Worm (Caenorhabditis elegans): ENCODE results near the gene T24C2.5.
A peak's percentile ranks its signal among the peaks of the same experiment; 100 is the strongest.

T24C2.5 gene

ce11 chrX:14556403-14556802 lies 22.2 kb downstream of the T24C2.5 start:
- TF ChIP-seq mab-5 (tag; optimal IDR thresholded peaks at IDR 0.05) (no peak), ceh-82 (tag; optimal IDR thresholded peaks at IDR 0.05) (no peak), sma-9 (GFP tag; optimal IDR thresholded peaks at IDR 0.05) (peak; percentile 23), sma-9 (tag; optimal IDR thresholded peaks at IDR 0.05) (no peak)

- no peak for TF ChIP-seq lin-11 (tag; optimal IDR thresholded peaks at IDR 0.05)
- peak; percentile 42 for TF ChIP-seq C34F6.9 (tag; optimal IDR thresholded peaks at IDR 0.05)
- peak; percentile 20 to 44 for TF ChIP-seq lsy-2 (tag; optimal IDR thresholded peaks at IDR 0.05)
- TF ChIP-seq sem-4 (tag; optimal IDR thresholded peaks at IDR 0.05): peak; percentile 52
- TF ChIP-seq snpc-4 (tag; optimal IDR thresholded peaks at IDR 0.05): peak; percentile 28
- TF ChIP-seq zag-1 (tag; optimal IDR thresholded peaks at IDR 0.05): peak; percentile 70
- peak; percentile 77 for TF ChIP-seq nhr-129 (tag; optimal IDR thresholded peaks at IDR 0.05)
- peak; percentile 97 for TF ChIP-seq sma-9 (GFP tag; optimal IDR thresholded peaks at IDR 0.05)
- TF ChIP-seq sma-9 (tag; optimal IDR thresholded peaks at IDR 0.05): no peak
- TF ChIP-seq lin-13 (GFP tag; optimal IDR thresholded peaks at IDR 0.05): peak; percentile 47
- TF ChIP-seq nhr-23 (tag; optimal IDR thresholded peaks at IDR 0.05): no peak
- peak; percentile 28 for TF ChIP-seq unc-55 (GFP tag; optimal IDR thresholded peaks at IDR 0.05)
- TF ChIP-seq nhr-11 (tag; optimal IDR thresholded peaks at IDR 0.05): no peak
- TF ChIP-seq ztf-4 (tag; optimal IDR thresholded peaks at IDR 0.05): no peak
- peak; percentile 13 for TF ChIP-seq Y55F3AM.14 (GFP tag; optimal IDR thresholded peaks at IDR 0.05)
- TF ChIP-seq F13H6.1 (tag; optimal IDR thresholded peaks at IDR 0.05): peak; percentile 66
- TF ChIP-seq mdl-1 (tag; optimal IDR thresholded peaks at IDR 0.05): peak; percentile 28 to 52
Measured at ce11 chrX:14557352-14557935, 23.2 kb downstream of the T24C2.5 start.

ce11 chrX:14557936-14558554 lies 23.8 kb downstream of the T24C2.5 start, which contains the start of gene nhr-3:
TSS of gene nhr-3 (plus strand) at chrX:14558504.
- TF ChIP-seq sem-4 (tag; optimal IDR thresholded peaks at IDR 0.05) (no peak), sma-3 (GFP tag; optimal IDR thresholded peaks at IDR 0.05) (peak; percentile 60), crh-2 (tag; optimal IDR thresholded peaks at IDR 0.05) (peak; percentile 49), blmp-1 (tag; optimal IDR thresholded peaks at IDR 0.05; ENCODE audit: insufficient read depth) (peak; percentile 79), nhr-25 (tag; optimal IDR thresholded peaks at IDR 0.05) (peak; percentile 37), fos-1 (tag; optimal IDR thresholded peaks at IDR 0.05) (peak; percentile 13), nhr-23 (tag; optimal IDR thresholded peaks at IDR 0.05) (no peak), nhr-6 (tag; optimal IDR thresholded peaks at IDR 0.05) (peak; percentile 22), R02D3.7 (tag; optimal IDR thresholded peaks at IDR 0.05) (no peak), nhr-129 (tag; optimal IDR thresholded peaks at IDR 0.05) (peak; percentile 2), sma-9 (GFP tag; optimal IDR thresholded peaks at IDR 0.05) (peak; percentile 47), sma-9 (tag; optimal IDR thresholded peaks at IDR 0.05) (no peak)

DNA sequence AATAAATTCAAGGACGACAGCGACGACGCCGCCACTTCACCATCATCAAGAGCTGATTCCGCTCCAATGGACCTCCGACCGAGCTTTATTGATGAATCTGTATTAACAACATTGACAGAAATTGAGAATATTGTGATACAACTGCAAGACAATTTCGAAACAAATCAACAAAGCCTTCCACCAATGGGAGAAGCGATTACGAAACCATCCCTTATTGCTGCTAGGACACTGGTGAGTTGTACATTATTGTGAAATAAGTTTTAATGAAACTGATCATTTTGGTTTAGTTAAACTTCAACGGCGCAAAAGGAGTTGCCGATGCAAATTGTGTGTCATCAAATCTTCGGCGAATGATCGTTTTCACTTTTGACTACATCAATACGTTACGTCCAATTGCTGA lies 24.9 kb downstream of the T24C2.5 start:
- TF ChIP-seq blmp-1 (tag; optimal IDR thresholded peaks at IDR 0.05; ENCODE audit: insufficient read depth) (no peak), lsy-2 (tag; optimal IDR thresholded peaks at IDR 0.05) (no peak), unc-55 (GFP tag; optimal IDR thresholded peaks at IDR 0.05) (peak; percentile 51), sma-9 (GFP tag; optimal IDR thresholded peaks at IDR 0.05) (no peak), sma-9 (tag; optimal IDR thresholded peaks at IDR 0.05) (no peak), nhr-237 (tag; optimal IDR thresholded peaks at IDR 0.05) (no peak), Y55F3AM.14 (GFP tag; optimal IDR thresholded peaks at IDR 0.05) (no peak), lin-39 (tag; optimal IDR thresholded peaks at IDR 0.05) (no peak)

DNA sequence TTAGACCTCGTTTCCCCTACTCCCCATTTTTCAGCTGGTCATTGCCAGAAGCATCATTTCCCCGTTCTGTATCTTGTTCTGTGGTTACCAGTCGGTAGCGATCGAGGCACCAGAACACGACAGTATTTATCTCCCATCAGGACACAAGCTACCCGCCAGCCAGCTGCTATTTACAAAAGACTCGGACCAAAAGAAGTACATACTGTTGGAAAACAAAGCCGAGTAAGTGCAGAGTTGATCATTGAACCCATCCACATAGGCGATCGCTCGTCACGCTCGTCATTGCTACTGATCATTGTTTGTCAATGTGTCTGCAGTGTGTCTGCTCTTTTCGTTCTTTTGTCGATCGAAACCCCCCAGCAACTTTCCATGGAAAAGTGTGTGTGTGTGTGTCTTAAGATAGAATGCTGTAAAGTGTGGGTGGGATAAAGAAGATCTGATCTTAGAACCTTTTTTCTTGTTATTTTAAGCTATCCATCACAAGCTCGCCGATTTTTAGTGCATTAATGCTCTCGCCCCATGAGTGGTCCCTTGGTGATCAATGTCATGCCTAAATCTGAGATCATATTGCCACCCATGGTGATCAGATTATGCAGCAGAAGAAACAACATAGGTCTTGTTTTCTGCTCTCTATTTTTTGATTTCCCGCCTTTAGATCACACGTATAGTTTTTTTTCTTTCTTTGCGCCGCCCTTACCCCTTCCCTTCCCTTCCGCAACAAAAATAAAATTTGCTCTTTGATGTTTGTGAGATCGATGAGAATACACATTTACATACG lies 25.5 kb downstream of the T24C2.5 start:
- peak; percentile 66 for TF ChIP-seq sma-9 (GFP tag; optimal IDR thresholded peaks at IDR 0.05)
- TF ChIP-seq sma-9 (tag; optimal IDR thresholded peaks at IDR 0.05): no peak
- TF ChIP-seq Y55F3AM.14 (GFP tag; optimal IDR thresholded peaks at IDR 0.05): no peak
- TF ChIP-seq R02D3.7 (tag; optimal IDR thresholded peaks at IDR 0.05): no peak
- no peak for TF ChIP-seq ztf-1 (GFP tag; conservative IDR thresholded peaks at IDR 0.05)
- no peak for TF ChIP-seq crh-2 (tag; optimal IDR thresholded peaks at IDR 0.05)
- TF ChIP-seq nhr-10 (tag; optimal IDR thresholded peaks at IDR 0.05): no peak
- TF ChIP-seq ama-1 (optimal IDR thresholded peaks at IDR 0.05): no peak

Data from whole organism, L2 larva.